Worm (Caenorhabditis elegans) whole organism, young adult: ENCODE data around the gene D1069.3.

Experiments used
- B0035.1 ChIP-seq: sonication (generic microtip); optimal IDR thresholded peaks from 2 replicates; lab custom pipeline; 2016; ENCODE audit warnings: missing genetic modification characterization, mild to moderate bottlenecking, missing compliant biosample characterization, missing genotype, missing genetic modification reagents
- Y67H2A.10 ChIP-seq: fragments of 200-800 bp; sonication (Bioruptor generic); conservative IDR thresholded peaks from 2 replicates; pipeline ENCODE4 v1.3.6; 2022; ENCODE audit warnings: missing genetic modification reagents, missing genetic modification characterization, missing compliant biosample characterization
- ama-1 ChIP-seq, 3 experiments: fragments of 150-350 bp in 1 of 3; sonication (generic microtip) in 2 of 3; optimal IDR thresholded peaks; 2 replicates each; lab custom pipeline; 2014 to 2018; ENCODE audit warnings: missing biosample characterization in 2 of 3, missing genetic modification characterization in 2 of 3, missing genetic modification reagents in 2 of 3
- aptf-2 ChIP-seq: fragments of 200-800 bp; sonication (Bioruptor generic); conservative IDR thresholded peaks from 2 replicates; pipeline ENCODE4 v1.3.6; 2022; ENCODE audit warnings: missing genetic modification reagents, missing genetic modification characterization, missing compliant biosample characterization
- hrde-1 ChIP-seq: sonication (generic microtip); optimal IDR thresholded peaks from 2 replicates; lab custom pipeline; 2016; ENCODE audit warnings: missing genetic modification characterization, mild to moderate bottlenecking, missing compliant biosample characterization, moderate library complexity, missing genotype, missing genetic modification reagents, borderline replicate concordance
- lin-35 ChIP-seq, 3 experiments: fragments of 150-350 bp in 2 of 3; sonication (generic microtip) in 1 of 3; optimal IDR thresholded peaks; 2 replicates each; lab custom pipeline; 2014 to 2018; ENCODE audit warnings: missing biosample characterization in 3 of 3, missing genetic modification characterization in 3 of 3, missing genetic modification reagents in 3 of 3
- lir-1 ChIP-seq: fragments of 200-800 bp; sonication (Bioruptor generic); conservative IDR thresholded peaks from 2 replicates; pipeline ENCODE4 v1.3.6; 2022; ENCODE audit warnings: missing genetic modification reagents, missing genetic modification characterization, missing compliant biosample characterization
- snpc-1.3 ChIP-seq: sonication (generic microtip); optimal IDR thresholded peaks from 2 replicates; lab custom pipeline; 2017; ENCODE audit warnings: missing genetic modification characterization, mild to moderate bottlenecking, missing compliant biosample characterization, antibody characterized with exemption, moderate library complexity, missing genotype, missing genetic modification reagents; ENCODE audit not compliant: insufficient read depth

ce11 chrII:307154-307553 is 40.5 kb downstream of the D1069.3 start, which contains the start of gene K01A2.4:
- no peak for TF ChIP-seq lin-35 (GFP tag; optimal IDR thresholded peaks at IDR 0.05; lab: Kevin White, UChicago)
- TF ChIP-seq snpc-1.3 (tag; lab: Kevin White, UChicago): no peak
- no peak for TF ChIP-seq ama-1 (optimal IDR thresholded peaks at IDR 0.05; lab: Kevin White, UChicago)
- no peak for TF ChIP-seq ama-1 (GFP tag; optimal IDR thresholded peaks at IDR 0.05; lab: Kevin White, UChicago)
- TF ChIP-seq aptf-2 (GFP tag; lab: Robert Waterston, UW): no peak
- no peak for TF ChIP-seq lir-1
- TF ChIP-seq hrde-1: no peak
- TF ChIP-seq Y67H2A.10 (GFP tag; lab: Robert Waterston, UW): no peak
- TF ChIP-seq B0035.1 (tag; lab: Kevin White, UChicago): no peak
